Comparison of ENCODE assay signal across 4 worm cellular contexts in genomic region chrIV:10825383-10825782, ce11.
TF ChIP-seq lines count a peak whose summit lies in the region.

No protein-coding gene starts in this region.

TF ChIP-seq in whole organism, L3 larva, 47 proteins besides CTCF, POLR2A, EP300 and RAD21:
- TF ChIP-seq ceh-16 (tag; optimal IDR thresholded peaks at IDR 0.05; lab: Kevin White, UChicago) (no peak), ama-1 (optimal IDR thresholded peaks at IDR 0.05; lab: Kevin White, UChicago) (peak; percentile 32), nhr-28 (tag; optimal IDR thresholded peaks at IDR 0.05; lab: Kevin White, UChicago) (no peak)

TF ChIP-seq in whole organism, L4 larva, 104 proteins besides CTCF, POLR2A, EP300 and RAD21:
- TF ChIP-seq ama-1 (optimal IDR thresholded peaks at IDR 0.05; lab: Kevin White, UChicago): peak; percentile 18
- no peak for TF ChIP-seq ces-1 (GFP tag; optimal IDR thresholded peaks at IDR 0.05; lab: Kevin White, UChicago)
- no peak for TF ChIP-seq nhr-42 (GFP tag; IDR thresholded peaks at IDR 0.05; lab: Robert Waterston, UW)
- no peak for TF ChIP-seq ceh-62 (tag; optimal IDR thresholded peaks at IDR 0.05; lab: Kevin White, UChicago)
- TF ChIP-seq D1046.2 (GFP tag; IDR thresholded peaks at IDR 0.05; lab: Robert Waterston, UW): no peak
- TF ChIP-seq nhr-102 (tag; optimal IDR thresholded peaks at IDR 0.05; lab: Kevin White, UChicago): peak; percentile 8
- TF ChIP-seq nhr-11 (tag; optimal IDR thresholded peaks at IDR 0.05; lab: Kevin White, UChicago): no peak
- 0 out of 2 replicates have a peak, but pooled peaks have one; percentile 30 for TF ChIP-seq zfp-3 (GFP tag; conservative IDR thresholded peaks at IDR 0.05; lab: Robert Waterston, UW)
- TF ChIP-seq daf-19 (GFP tag; conservative IDR thresholded peaks at IDR 0.05; lab: Robert Waterston, UW): peak; percentile 55; the same call in 1 of the 2 replicates
- TF ChIP-seq egl-43 (GFP tag; IDR thresholded peaks at IDR 0.05; lab: Robert Waterston, UW): 0 out of 2 replicates have a peak, but pooled peaks have one; percentile 23
- TF ChIP-seq T26A8.4 (GFP tag; IDR thresholded peaks at IDR 0.05; lab: Robert Waterston, UW): 0 out of 2 replicates have a peak, but pooled peaks have one; percentile 32
- TF ChIP-seq dmd-6 (GFP tag; IDR thresholded peaks at IDR 0.05; lab: Robert Waterston, UW): no peak
TF ChIP-seq in whole organism, L4 larva: peak in this region for 6.

TF ChIP-seq in whole organism, midembryonic, 9 proteins besides CTCF, POLR2A, EP300 and RAD21:
- TF ChIP-seq ztf-23 (GFP tag; IDR thresholded peaks at IDR 0.05; lab: Robert Waterston, UW) (0 out of 2 replicates have a peak, but pooled peaks have one; percentile 18), tab-1 (GFP tag; IDR thresholded peaks at IDR 0.05; lab: Robert Waterston, UW) (no peak)

TF ChIP-seq in whole organism, young adult, 124 proteins besides CTCF, POLR2A, EP300 and RAD21:
- peak; percentile 52; the same call in 1 of the 2 replicates for TF ChIP-seq nfyb-1 (GFP tag; IDR thresholded peaks at IDR 0.05; lab: Robert Waterston, UW)
- no peak for TF ChIP-seq unc-130 (GFP tag; optimal IDR thresholded peaks at IDR 0.05; lab: Kevin White, UChicago)
- no peak for TF ChIP-seq ztf-18 (tag; optimal IDR thresholded peaks at IDR 0.05; lab: Kevin White, UChicago)
- TF ChIP-seq lin-26 (GFP tag; IDR thresholded peaks at IDR 0.05; lab: Robert Waterston, UW): 0 out of 2 replicates have a peak, but pooled peaks have one; percentile 19
- no peak for TF ChIP-seq ceh-58 (GFP tag; IDR thresholded peaks at IDR 0.05; lab: Robert Waterston, UW)
TF ChIP-seq in whole organism, young adult: peak in this region for 2.
